Worm (Caenorhabditis elegans) whole organism, L1 larva: Measurements from ENCODE around the gene srd-45.

Experiments
- ama-1 ChIP-seq: fragments of 150-350 bp; optimal IDR thresholded peaks from 2 replicates; lab custom pipeline; 2014
- blmp-1 ChIP-seq: fragments of 150-350 bp; optimal IDR thresholded peaks from 2 replicates; lab custom pipeline; 2014; ENCODE audit warnings: missing biosample characterization, missing genetic modification characterization
- ceh-82 ChIP-seq, 3 experiments: fragments of 150-350 bp in 1 of 3; sonication (generic microtip) in 2 of 3; optimal IDR thresholded peaks; 2 replicates each; lab custom pipeline; 2014 to 2017; ENCODE audit warnings: missing biosample characterization in 3 of 3, missing genetic modification characterization in 3 of 3
- elt-3 ChIP-seq, 6 experiments: fragments of 150-350 bp in 1 of 6; sonication (generic microtip); optimal IDR thresholded peaks; 2 replicates each; lab custom pipeline; 2017 to 2018; ENCODE audit warnings: missing biosample characterization in 6 of 6, missing genetic modification characterization in 6 of 6, inconsistent platforms in 1 of 6
- lin-35 ChIP-seq, 2 experiments: fragments of 150-350 bp; optimal IDR thresholded peaks; 2 replicates each; lab custom pipeline; 2014; ENCODE audit warnings: missing biosample characterization in 2 of 2, missing genetic modification characterization in 2 of 2, missing genetic modification reagents in 2 of 2
- mep-1 ChIP-seq: fragments of 150-350 bp; optimal IDR thresholded peaks from 2 replicates; lab custom pipeline; 2014; ENCODE audit warnings: missing biosample characterization, missing genetic modification characterization
- nhr-85 ChIP-seq: sonication (generic microtip); peaks from one replicate; lab custom pipeline; 2016; ENCODE audit warnings: missing genetic modification characterization, inconsistent platforms, missing compliant biosample characterization
- nhr-90 ChIP-seq: sonication (generic microtip); optimal IDR thresholded peaks from 2 replicates; lab custom pipeline; 2016; ENCODE audit warnings: mild to moderate bottlenecking, missing genetic modification characterization, missing compliant biosample characterization; ENCODE audit not compliant: poor library complexity
- snpc-4 ChIP-seq: fragments of 150-350 bp; optimal IDR thresholded peaks from 2 replicates; lab custom pipeline; 2014; ENCODE audit warnings: missing biosample characterization, missing genetic modification characterization
- zag-1 ChIP-seq: fragments of 150-350 bp; optimal IDR thresholded peaks from 2 replicates; lab custom pipeline; 2014; ENCODE audit warnings: missing biosample characterization, missing genetic modification characterization

DNA sequence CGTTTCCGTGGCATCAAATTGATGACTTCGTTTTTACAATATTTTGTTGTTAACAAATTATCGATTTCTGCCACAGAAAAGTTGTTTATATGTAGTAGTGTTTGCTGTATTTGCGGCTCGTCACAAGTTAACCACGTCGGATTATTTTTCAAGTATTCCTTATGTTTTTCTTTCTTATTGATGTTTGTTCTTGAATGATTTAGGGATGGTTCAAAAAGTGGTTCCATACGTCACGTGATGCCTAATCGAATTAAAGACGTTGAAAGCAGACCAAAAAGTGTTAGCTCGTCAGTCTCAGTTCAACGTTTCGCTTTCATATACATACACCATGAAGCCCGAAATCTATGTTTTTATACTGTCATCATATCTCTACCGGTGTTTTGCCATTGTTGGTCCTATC, 43.3 kb upstream of the srd-45 start, which contains the start of gene lips-2:
- no peak for TF ChIP-seq zag-1
- TF ChIP-seq lin-35 (GFP tag; optimal IDR thresholded peaks at IDR 0.05; lab: Kevin White, UChicago), result no peak
- TF ChIP-seq nhr-85 (tag; lab: Kevin White, UChicago), result no peak
- TF ChIP-seq nhr-90 (tag; lab: Kevin White, UChicago), result no peak
- TF ChIP-seq mep-1, result no peak
- no peak for TF ChIP-seq ama-1 (lab: Kevin White, UChicago)
- TF ChIP-seq elt-3 (tag; optimal IDR thresholded peaks at IDR 0.05; lab: Kevin White, UChicago), result no peak
- no peak for TF ChIP-seq snpc-4 (tag; lab: Kevin White, UChicago)
- no peak for TF ChIP-seq blmp-1
- no peak for TF ChIP-seq ceh-82 (tag; optimal IDR thresholded peaks at IDR 0.05; lab: Kevin White, UChicago)
